Worm (Caenorhabditis elegans) whole organism, L1 larva: ENCODE results near the gene nspb-12.

ENCODE experiments used
- aha-1 ChIP-seq: fragments of 150-350 bp; optimal IDR thresholded peaks from 2 replicates; lab custom pipeline; 2014; ENCODE audit warnings: missing biosample characterization, missing genetic modification characterization
- aly-2 ChIP-seq: fragments of 150-350 bp; optimal IDR thresholded peaks from 2 replicates; lab custom pipeline; 2014; ENCODE audit warnings: missing biosample characterization, missing genetic modification characterization
- ets-5 ChIP-seq: fragments of 200-800 bp; sonication (Bioruptor generic); IDR thresholded peaks from 2 replicates; pipeline ENCODE4 v1.3.6; 2022; ENCODE audit warnings: missing genetic modification characterization, missing compliant biosample characterization
- jun-1 ChIP-seq: fragments of 150-350 bp; optimal IDR thresholded peaks from 2 replicates; lab custom pipeline; 2014; ENCODE audit warnings: missing biosample characterization, missing genetic modification reagents, missing genetic modification characterization
- lin-13 ChIP-seq: fragments of 150-350 bp; optimal IDR thresholded peaks from 2 replicates; lab custom pipeline; 2014; ENCODE audit warnings: missing biosample characterization, missing genetic modification reagents, missing genetic modification characterization
- lir-3 ChIP-seq: sonication (generic microtip); optimal IDR thresholded peaks from 2 replicates; lab custom pipeline; 2016; ENCODE audit warnings: mild to moderate bottlenecking, missing genetic modification characterization, moderate library complexity, missing compliant biosample characterization; ENCODE audit not compliant: poor library complexity
- nhr-11 ChIP-seq: fragments of 150-350 bp; optimal IDR thresholded peaks from 2 replicates; lab custom pipeline; 2014; ENCODE audit warnings: missing biosample characterization, missing genetic modification characterization
- nhr-237 ChIP-seq: fragments of 150-350 bp; optimal IDR thresholded peaks from 2 replicates; lab custom pipeline; 2014; ENCODE audit warnings: missing biosample characterization, missing genetic modification characterization
- nhr-76 ChIP-seq: sonication (generic microtip); optimal IDR thresholded peaks from 2 replicates; lab custom pipeline; 2017; ENCODE audit warnings: missing biosample characterization, missing genetic modification characterization
- nhr-77 ChIP-seq: fragments of 150-350 bp; optimal IDR thresholded peaks from 2 replicates; lab custom pipeline; 2014; ENCODE audit warnings: missing biosample characterization, missing genetic modification characterization
- sox-4 ChIP-seq: sonication (generic microtip); optimal IDR thresholded peaks from 2 replicates; lab custom pipeline; 2016; ENCODE audit warnings: missing genetic modification characterization, missing compliant biosample characterization
- swsn-7 ChIP-seq: sonication (generic microtip); optimal IDR thresholded peaks from 2 replicates; lab custom pipeline; 2016; ENCODE audit warnings: missing genetic modification characterization, missing compliant biosample characterization
- unc-130 ChIP-seq: fragments of 150-350 bp; optimal IDR thresholded peaks from 2 replicates; lab custom pipeline; 2017; ENCODE audit warnings: missing biosample characterization, missing genetic modification characterization, inconsistent platforms
- unc-62 ChIP-seq: fragments of 150-350 bp; optimal IDR thresholded peaks from 2 replicates; lab custom pipeline; 2014; ENCODE audit warnings: missing biosample characterization, missing genetic modification reagents, missing genetic modification characterization

DNA sequence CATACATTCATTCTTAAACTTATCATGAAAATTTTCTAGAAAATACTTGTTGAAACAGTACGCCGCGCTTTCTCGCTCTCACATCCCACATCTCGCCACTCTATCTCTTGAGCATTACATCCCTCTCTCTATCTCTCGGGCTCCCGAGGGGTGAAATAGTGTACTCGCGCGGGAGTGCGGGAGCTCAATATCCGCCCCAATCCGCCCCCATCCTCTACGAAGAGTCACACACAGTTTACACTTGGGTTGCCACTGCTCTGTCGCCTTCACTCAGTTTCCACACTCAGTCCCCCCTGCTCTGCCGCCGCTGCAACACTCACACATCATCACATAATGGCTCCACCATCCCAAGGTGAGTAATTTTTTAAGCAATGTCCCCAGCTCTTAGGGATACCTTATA, 3.8 kb downstream of the nspb-12 start, which contains the start of gene mlc-3:
- TF ChIP-seq nhr-76 (tag; lab: Kevin White, UChicago), result no peak
- TF ChIP-seq nhr-11 (tag; lab: Kevin White, UChicago), result no peak
- TF ChIP-seq sox-4 (tag; lab: Kevin White, UChicago), result no peak
- no peak for TF ChIP-seq unc-130 (tag; lab: Kevin White, UChicago)
- TF ChIP-seq lir-3 (tag; lab: Kevin White, UChicago), result no peak
- no peak for TF ChIP-seq unc-62 (GFP tag; lab: Kevin White, UChicago)
- TF ChIP-seq aha-1 (tag; lab: Kevin White, UChicago), result no peak
- TF ChIP-seq nhr-237 (tag; lab: Kevin White, UChicago), result no peak
- no peak for TF ChIP-seq swsn-7 (tag; lab: Kevin White, UChicago)
- no peak for TF ChIP-seq lin-13 (GFP tag; lab: Kevin White, UChicago)
- TF ChIP-seq aly-2 (tag; lab: Kevin White, UChicago), result no peak
- no peak for TF ChIP-seq ets-5
- TF ChIP-seq nhr-77 (tag; lab: Kevin White, UChicago), result peak; percentile 16
- no peak for TF ChIP-seq jun-1
